Worm (Caenorhabditis elegans) whole organism, L4 larva: Measurements from ENCODE around the gene cyp-33B1.

ENCODE experiments used
- aly-2 ChIP-seq: sonication (generic microtip); optimal IDR thresholded peaks from 2 replicates; lab custom pipeline; 2018; ENCODE audit warnings: missing biosample characterization, missing genetic modification characterization
- ama-1 ChIP-seq: fragments of 150-350 bp; optimal IDR thresholded peaks from 2 replicates; lab custom pipeline; 2014; ENCODE audit warnings: inconsistent platforms, mixed read lengths
- egl-27 ChIP-seq: sonication (generic microtip); optimal IDR thresholded peaks from 3 replicates; lab custom pipeline; 2017; ENCODE audit warnings: missing biosample characterization, missing genetic modification reagents, missing genetic modification characterization
- mep-1 ChIP-seq: fragments of 150-350 bp; sonication (generic microtip); optimal IDR thresholded peaks from 3 replicates; lab custom pipeline; 2014; ENCODE audit warnings: missing biosample characterization, missing genetic modification characterization
- nhr-237 ChIP-seq: sonication (generic microtip); optimal IDR thresholded peaks from 2 replicates; lab custom pipeline; 2017; ENCODE audit warnings: missing biosample characterization, missing genetic modification characterization
- nhr-41 ChIP-seq: fragments of 200-800 bp; sonication (Bioruptor generic); IDR thresholded peaks from 2 replicates; pipeline ENCODE4 v1.3.6; 2022; ENCODE audit warnings: missing genetic modification reagents, missing genetic modification characterization, missing compliant biosample characterization
- nhr-77 ChIP-seq: fragments of 150-350 bp; optimal IDR thresholded peaks from 2 replicates; lab custom pipeline; 2014; ENCODE audit warnings: missing biosample characterization, missing genetic modification characterization
- php-3 ChIP-seq: fragments of 200-800 bp; sonication (Bioruptor generic); IDR thresholded peaks from 2 replicates; pipeline ENCODE4 v1.3.6; 2022; ENCODE audit warnings: missing genetic modification reagents, missing genetic modification characterization, missing compliant biosample characterization
- pqm-1 ChIP-seq: sonication (generic microtip); optimal IDR thresholded peaks from 2 replicates; lab custom pipeline; 2017; ENCODE audit warnings: missing biosample characterization, missing genetic modification characterization
- unc-62 ChIP-seq, 3 experiments: fragments of 150-350 bp in 1 of 3; sonication (generic microtip); optimal IDR thresholded peaks in 2 of 3; peaks in 1 of 3; 1 replicate in 1 of 3; 2 replicates in 2 of 3; lab custom pipeline; 2014 to 2017; ENCODE audit warnings: missing biosample characterization in 3 of 3, missing genetic modification characterization in 3 of 3, missing genetic modification reagents in 3 of 3, missing genotype in 1 of 3
- zag-1 ChIP-seq: fragments of 150-350 bp; optimal IDR thresholded peaks from 2 replicates; lab custom pipeline; 2014; ENCODE audit warnings: missing biosample characterization, missing genetic modification characterization
- ztf-11 ChIP-seq: fragments of 150-350 bp; optimal IDR thresholded peaks from 2 replicates; lab custom pipeline; 2014; ENCODE audit warnings: missing biosample characterization, missing genetic modification characterization

DNA sequence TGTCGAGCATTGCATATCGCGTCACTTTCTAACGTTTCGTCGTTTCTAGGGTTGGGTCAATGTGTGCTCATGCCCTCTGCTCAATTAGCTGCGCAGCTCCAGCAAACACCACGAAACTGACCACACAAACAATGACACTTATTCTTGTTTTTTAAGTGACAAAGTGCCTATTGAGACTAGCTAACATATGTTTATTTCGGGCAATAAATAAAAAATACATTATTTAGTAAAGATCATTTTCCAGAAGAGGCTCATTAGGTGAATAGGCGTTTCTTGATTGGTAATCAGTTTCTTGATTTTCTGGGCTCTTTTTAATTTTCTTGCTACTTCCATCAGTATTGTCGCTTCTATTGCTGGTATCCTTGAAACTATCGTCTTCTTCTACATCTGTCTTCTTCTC is 28.6 kb downstream of the cyp-33B1 start, which contains the start of gene T27E4.5:
- TF ChIP-seq php-3 (GFP tag; lab: Robert Waterston, UW): no peak
- no peak for TF ChIP-seq pqm-1 (tag; lab: Kevin White, UChicago)
- no peak for TF ChIP-seq egl-27 (tag; lab: Kevin White, UChicago)
- TF ChIP-seq ztf-11 (tag; lab: Kevin White, UChicago): no peak
- TF ChIP-seq nhr-41 (GFP tag; lab: Robert Waterston, UW): no peak
- TF ChIP-seq nhr-77 (tag; lab: Kevin White, UChicago): no peak
- TF ChIP-seq nhr-237 (tag; lab: Kevin White, UChicago): no peak
- TF ChIP-seq unc-62 (GFP tag; optimal IDR thresholded peaks at IDR 0.05 in 1 of 2; lab: Kevin White, UChicago): no peak
- no peak for TF ChIP-seq unc-62 (tag; optimal IDR thresholded peaks at IDR 0.05; lab: Kevin White, UChicago)
- TF ChIP-seq mep-1 (tag; lab: Kevin White, UChicago): no peak
- no peak for TF ChIP-seq aly-2 (tag; lab: Kevin White, UChicago)
- no peak for TF ChIP-seq ama-1
- no peak for TF ChIP-seq zag-1
